Fruit fly (Drosophila melanogaster) whole organism, prepupa: ENCODE results near the gene prd1.

Source experiments
- Blimp-1 ChIP-seq: fragments of 200-800 bp; sonication (Bioruptor generic); optimal IDR thresholded peaks from 3 replicates; lab custom pipeline; 2017; ENCODE audit warnings: missing biosample characterization, missing genetic modification characterization, mild to moderate bottlenecking, moderate library complexity, missing genetic modification reagents
- CG10631 ChIP-seq: fragments of 200-800 bp; sonication (Bioruptor generic); optimal IDR thresholded peaks from 2 replicates; lab custom pipeline; 2016; ENCODE audit warnings: missing biosample characterization, missing genetic modification characterization
- CG10669 ChIP-seq: fragments of 200-800 bp; sonication (Bioruptor generic); optimal IDR thresholded peaks from 3 replicates; lab custom pipeline; 2018; ENCODE audit warnings: missing biosample characterization, mild to moderate bottlenecking, missing genetic modification characterization, moderate library complexity
- CG11762 ChIP-seq: fragments of 200-800 bp; sonication (Bioruptor generic); optimal IDR thresholded peaks from 3 replicates; lab custom pipeline; 2016; ENCODE audit warnings: missing biosample characterization, missing genetic modification characterization; ENCODE audit not compliant: insufficient read depth
- CG11902 ChIP-seq: fragments of 200-800 bp; sonication (Bioruptor generic); optimal IDR thresholded peaks from 3 replicates; lab custom pipeline; 2016; ENCODE audit warnings: missing biosample characterization, missing genetic modification characterization
- CG15336 ChIP-seq: fragments of 200-800 bp; sonication (Bioruptor generic); IDR thresholded peaks from 2 replicates; pipeline ENCODE4 v1.3.6; 2022; ENCODE audit warnings: missing biosample characterization, missing genetic modification characterization
- CG3032 ChIP-seq: fragments of 200-800 bp; optimal IDR thresholded peaks from 2 replicates; lab custom pipeline; 2019; ENCODE audit warnings: missing biosample characterization, mild to moderate bottlenecking, missing genetic modification characterization, moderate library complexity
- CG31627 ChIP-seq: fragments of 200-800 bp; sonication (Bioruptor generic); optimal IDR thresholded peaks from 3 replicates; lab custom pipeline; 2016; ENCODE audit warnings: missing biosample characterization, missing genetic modification characterization
- CG32006 ChIP-seq: fragments of 200-800 bp; sonication (Bioruptor generic); optimal IDR thresholded peaks from 3 replicates; lab custom pipeline; 2017; ENCODE audit warnings: missing biosample characterization, mild to moderate bottlenecking, missing genetic modification characterization
- CG34406 ChIP-seq: fragments of 200-800 bp; sonication (Bioruptor generic); optimal IDR thresholded peaks from 3 replicates; lab custom pipeline; 2016; ENCODE audit warnings: missing biosample characterization, missing genetic modification characterization
- CG3919 ChIP-seq: fragments of 200-800 bp; sonication (Bioruptor generic); optimal IDR thresholded peaks from 3 replicates; lab custom pipeline; 2016; ENCODE audit warnings: missing biosample characterization, missing genetic modification characterization
- CG4318 ChIP-seq: fragments of 200-800 bp; sonication (Bioruptor generic); optimal IDR thresholded peaks from 3 replicates; lab custom pipeline; 2017; ENCODE audit warnings: missing biosample characterization, mild to moderate bottlenecking, missing genetic modification characterization
- CG6163 ChIP-seq: fragments of 200-800 bp; sonication (Bioruptor generic); IDR thresholded peaks from 3 replicates; pipeline ENCODE4 v1.3.6; 2022; ENCODE audit warnings: missing biosample characterization, missing genetic modification characterization
- CG6276 ChIP-seq: fragments of 200-800 bp; sonication (Bioruptor generic); optimal IDR thresholded peaks from 2 replicates; lab custom pipeline; 2017; ENCODE audit warnings: missing biosample characterization, mild to moderate bottlenecking, missing genetic modification characterization
- CG6792 ChIP-seq: fragments of 200-800 bp; sonication (Bioruptor generic); optimal IDR thresholded peaks from 3 replicates; lab custom pipeline; 2016; ENCODE audit warnings: missing biosample characterization, missing genetic modification characterization
- CG6808 ChIP-seq: fragments of 200-800 bp; sonication (Bioruptor generic); optimal IDR thresholded peaks from 3 replicates; lab custom pipeline; 2017; ENCODE audit warnings: missing biosample characterization, missing genetic modification characterization, mild to moderate bottlenecking, moderate library complexity, missing genetic modification reagents
- CG6854 ChIP-seq: fragments of 200-800 bp; sonication (Bioruptor generic); optimal IDR thresholded peaks from 2 replicates; lab custom pipeline; 2017; ENCODE audit warnings: missing biosample characterization, mild to moderate bottlenecking, missing genetic modification characterization
- CG7368 ChIP-seq: fragments of 200-800 bp; sonication (Bioruptor generic); optimal IDR thresholded peaks from 3 replicates; lab custom pipeline; 2016; ENCODE audit warnings: missing biosample characterization, missing genetic modification characterization
- CG8119 ChIP-seq: fragments of 200-800 bp; sonication (Bioruptor generic); IDR thresholded peaks from 3 replicates; pipeline ENCODE4 v1.3.6; 2022; ENCODE audit warnings: missing biosample characterization, missing genetic modification characterization
- CG8319 ChIP-seq: fragments of 200-800 bp; sonication (Bioruptor generic); optimal IDR thresholded peaks from 3 replicates; lab custom pipeline; 2016; ENCODE audit warnings: missing biosample characterization, missing genetic modification characterization
- CG9139 ChIP-seq: fragments of 200-800 bp; sonication (Bioruptor generic); optimal IDR thresholded peaks from 3 replicates; lab custom pipeline; 2017; ENCODE audit warnings: missing biosample characterization, mild to moderate bottlenecking, missing genetic modification characterization
- Eip75B ChIP-seq: fragments of 200-800 bp; sonication (Bioruptor generic); optimal IDR thresholded peaks from 3 replicates; lab custom pipeline; 2016; ENCODE audit warnings: missing biosample characterization, missing genetic modification characterization
- Eip78C ChIP-seq: fragments of 200-800 bp; sonication (Bioruptor generic); peaks from one replicate; lab custom pipeline; 2016; ENCODE audit warnings: missing biosample characterization, missing genetic modification characterization
- Ets21C ChIP-seq: fragments of 200-800 bp; sonication (Bioruptor generic); optimal IDR thresholded peaks from 3 replicates; lab custom pipeline; 2016; ENCODE audit warnings: missing biosample characterization, missing genetic modification characterization
- Ets96B ChIP-seq: fragments of 200-800 bp; optimal IDR thresholded peaks from 2 replicates; lab custom pipeline; 2019; ENCODE audit warnings: missing biosample characterization, mild to moderate bottlenecking, missing genetic modification characterization, moderate library complexity
- Gug ChIP-seq: fragments of 200-800 bp; sonication (Bioruptor generic); IDR thresholded peaks from 2 replicates; pipeline ENCODE4 v1.3.6; 2022; ENCODE audit warnings: missing biosample characterization, missing genetic modification characterization
- Hr39 ChIP-seq: fragments of 200-800 bp; sonication (Bioruptor generic); optimal IDR thresholded peaks from 2 replicates; lab custom pipeline; 2016; ENCODE audit warnings: missing biosample characterization, missing genetic modification characterization
- Hr4 ChIP-seq: fragments of 200-800 bp; sonication (Bioruptor generic); optimal IDR thresholded peaks from 3 replicates; lab custom pipeline; 2016; ENCODE audit warnings: missing biosample characterization, missing genetic modification characterization
- Lpt ChIP-seq: fragments of 200-800 bp; sonication (Bioruptor generic); optimal IDR thresholded peaks from 3 replicates; lab custom pipeline; 2016; ENCODE audit warnings: missing biosample characterization, missing genetic modification characterization
- Met ChIP-seq: fragments of 200-800 bp; sonication (Bioruptor generic); optimal IDR thresholded peaks from 3 replicates; lab custom pipeline; 2016; ENCODE audit warnings: missing biosample characterization, missing genetic modification characterization
- Smox ChIP-seq: fragments of 200-800 bp; sonication (Bioruptor generic); optimal IDR thresholded peaks from 3 replicates; lab custom pipeline; 2016; ENCODE audit warnings: missing biosample characterization, missing genetic modification characterization
- Sox102F ChIP-seq: fragments of 200-800 bp; sonication (Bioruptor generic); optimal IDR thresholded peaks from 2 replicates; lab custom pipeline; 2016; ENCODE audit warnings: missing biosample characterization, mild to moderate bottlenecking, missing genetic modification characterization
- Sox15 ChIP-seq: fragments of 200-800 bp; sonication (Bioruptor generic); optimal IDR thresholded peaks from 3 replicates; lab custom pipeline; 2016; ENCODE audit warnings: missing biosample characterization, missing genetic modification characterization
- achi ChIP-seq: fragments of 200-800 bp; sonication (Bioruptor generic); optimal IDR thresholded peaks from 3 replicates; lab custom pipeline; 2016; ENCODE audit warnings: missing biosample characterization, missing genetic modification characterization
- dac ChIP-seq: fragments of 200-800 bp; sonication (Bioruptor generic); optimal IDR thresholded peaks from 2 replicates; lab custom pipeline; 2017; ENCODE audit warnings: missing biosample characterization, mild to moderate bottlenecking, missing genetic modification characterization
- dsx ChIP-seq: fragments of 200-800 bp; optimal IDR thresholded peaks from 3 replicates; lab custom pipeline; 2019; ENCODE audit warnings: missing biosample characterization, mild to moderate bottlenecking, missing genetic modification characterization, moderate library complexity; ENCODE audit not compliant: poor library complexity, severe bottlenecking
- eg ChIP-seq: fragments of 200-800 bp; sonication (Bioruptor generic); IDR thresholded peaks from 3 replicates; pipeline ENCODE4 v1.3.6; 2022; ENCODE audit warnings: missing biosample characterization, missing genetic modification characterization
- fd85E ChIP-seq: fragments of 200-800 bp; sonication (Bioruptor generic); optimal IDR thresholded peaks from 3 replicates; lab custom pipeline; 2016; ENCODE audit warnings: missing biosample characterization, missing genetic modification characterization
- lz ChIP-seq: fragments of 200-800 bp; sonication (Bioruptor generic); optimal IDR thresholded peaks from 3 replicates; lab custom pipeline; 2016; ENCODE audit warnings: missing biosample characterization, missing genetic modification characterization
- net ChIP-seq: fragments of 200-800 bp; sonication (Bioruptor generic); optimal IDR thresholded peaks from 3 replicates; lab custom pipeline; 2016; ENCODE audit warnings: missing biosample characterization, missing genetic modification characterization
- salr ChIP-seq, 2 experiments: fragments of 200-800 bp; sonication (Bioruptor generic); optimal IDR thresholded peaks; 3 replicates each; lab custom pipeline; 2016 to 2018; ENCODE audit warnings: missing biosample characterization in 2 of 2, missing genetic modification characterization in 2 of 2, mild to moderate bottlenecking in 1 of 2
- svp ChIP-seq: fragments of 200-800 bp; sonication (Bioruptor generic); peaks from one replicate; lab custom pipeline; 2016; ENCODE audit warnings: missing biosample characterization, missing genetic modification characterization
- vri ChIP-seq: fragments of 200-800 bp; sonication (Bioruptor generic); optimal IDR thresholded peaks from 3 replicates; lab custom pipeline; 2016; ENCODE audit warnings: missing biosample characterization, mild to moderate bottlenecking, missing genetic modification characterization

The prd1 gene

DNA sequence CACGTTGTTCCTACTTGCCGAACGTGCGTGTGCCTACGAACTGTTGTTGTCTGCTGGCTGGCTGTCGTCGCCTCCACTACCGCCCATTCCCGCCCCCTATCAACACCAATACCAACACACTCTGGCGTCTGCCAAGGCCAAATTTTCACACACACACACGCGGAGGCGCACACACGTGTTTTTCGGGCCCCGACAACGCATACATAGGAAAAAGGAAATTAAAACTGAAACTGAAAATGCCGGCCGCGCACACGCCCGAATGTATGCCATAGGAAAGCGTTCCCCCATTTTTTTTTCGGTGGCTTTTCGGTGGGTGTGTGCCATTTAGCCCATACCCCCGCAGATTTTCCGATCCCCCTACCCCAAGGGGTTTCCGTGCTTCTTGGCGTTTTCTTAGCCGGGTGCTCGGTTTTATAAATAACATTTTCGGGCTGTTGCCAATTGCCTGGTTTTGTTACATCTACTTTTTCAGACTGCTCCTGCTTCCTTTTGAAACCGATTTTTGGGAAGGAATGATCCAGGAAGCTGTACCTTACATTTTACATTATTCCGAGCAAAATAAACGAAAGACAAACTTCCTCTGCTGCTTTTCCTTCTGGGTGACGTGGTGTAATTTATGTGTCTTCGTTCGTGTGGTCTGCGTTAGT lies 14.5 kb downstream of the prd1 start:
- TF ChIP-seq Ets96B (no peak), salr (GFP tag; optimal IDR thresholded peaks at IDR 0.05; lab: Kevin White, UChicago) (no peak)

DNA sequence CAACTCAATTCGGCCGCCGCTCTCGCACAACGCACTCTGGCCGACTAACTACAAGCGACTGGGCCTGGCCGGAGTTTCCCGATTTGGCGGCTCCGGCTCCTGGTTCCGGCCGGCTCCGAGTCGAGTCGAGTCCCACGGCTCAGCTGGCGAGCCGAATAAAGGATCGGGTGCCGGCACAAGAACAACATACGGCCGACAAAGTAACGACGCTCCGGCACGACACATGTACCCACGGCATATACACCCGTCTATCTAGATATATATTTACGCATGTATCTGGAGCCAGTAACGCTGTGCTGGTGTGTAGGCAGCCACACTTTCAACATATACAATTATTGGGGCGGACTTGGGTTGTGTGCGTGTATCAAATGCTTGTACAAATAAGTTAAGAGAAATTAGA lies 15.3 kb downstream of the prd1 start:
- peak; percentile 31 for TF ChIP-seq Eip78C (GFP tag; lab: Kevin White, UChicago)
- TF ChIP-seq Sox15 (GFP tag; lab: Kevin White, UChicago), result no peak
- TF ChIP-seq CG11762, result no peak
- TF ChIP-seq Hr39, result no peak
- TF ChIP-seq CG4318, result no peak

DNA sequence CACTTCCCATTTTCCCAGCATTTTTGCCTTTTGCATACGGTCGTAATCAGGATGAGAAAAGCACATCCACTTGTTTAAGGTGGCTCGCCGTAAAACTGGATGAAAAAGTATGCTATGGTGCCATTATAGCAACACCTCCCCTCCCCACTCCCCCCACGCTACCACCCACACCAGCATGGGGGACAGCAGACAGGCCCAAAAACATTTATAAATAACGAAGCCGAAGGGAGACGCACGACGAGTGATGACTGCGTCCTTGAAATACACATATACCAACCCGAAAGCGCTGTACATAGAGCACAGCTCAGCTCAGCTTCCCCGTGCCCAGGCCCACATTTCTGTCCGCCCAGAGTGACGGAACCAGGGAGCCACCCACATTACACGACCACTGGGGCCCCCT lies 16.1 kb downstream of the prd1 start:
- no peak for TF ChIP-seq CG32006 (GFP tag; lab: Kevin White, UChicago)
- no peak for TF ChIP-seq CG6808
- TF ChIP-seq CG6163 (GFP tag; lab: Robert Waterston, UW), result no peak
- no peak for TF ChIP-seq Hr4 (GFP tag; lab: Kevin White, UChicago)
- TF ChIP-seq Eip75B (GFP tag; lab: Kevin White, UChicago), result no peak
- TF ChIP-seq Ets21C (GFP tag; lab: Kevin White, UChicago), result no peak
- TF ChIP-seq net (GFP tag; lab: Kevin White, UChicago), result no peak
- TF ChIP-seq Sox102F, result no peak
- no peak for TF ChIP-seq CG9139
- no peak for TF ChIP-seq CG7368 (GFP tag; lab: Kevin White, UChicago)
- no peak for TF ChIP-seq Sox15 (GFP tag; lab: Kevin White, UChicago)
- TF ChIP-seq CG3032 (tag; lab: Kevin White, UChicago), result no peak
- no peak for TF ChIP-seq Lpt (GFP tag; lab: Kevin White, UChicago)
- TF ChIP-seq CG31627 (GFP tag; lab: Kevin White, UChicago), result no peak
- no peak for TF ChIP-seq achi (GFP tag; lab: Kevin White, UChicago)
- no peak for TF ChIP-seq CG15336 (GFP tag; lab: Robert Waterston, UW)
- no peak for TF ChIP-seq eg (GFP tag; lab: Robert Waterston, UW)
- TF ChIP-seq, all 60 proteins: peak for 0

DNA sequence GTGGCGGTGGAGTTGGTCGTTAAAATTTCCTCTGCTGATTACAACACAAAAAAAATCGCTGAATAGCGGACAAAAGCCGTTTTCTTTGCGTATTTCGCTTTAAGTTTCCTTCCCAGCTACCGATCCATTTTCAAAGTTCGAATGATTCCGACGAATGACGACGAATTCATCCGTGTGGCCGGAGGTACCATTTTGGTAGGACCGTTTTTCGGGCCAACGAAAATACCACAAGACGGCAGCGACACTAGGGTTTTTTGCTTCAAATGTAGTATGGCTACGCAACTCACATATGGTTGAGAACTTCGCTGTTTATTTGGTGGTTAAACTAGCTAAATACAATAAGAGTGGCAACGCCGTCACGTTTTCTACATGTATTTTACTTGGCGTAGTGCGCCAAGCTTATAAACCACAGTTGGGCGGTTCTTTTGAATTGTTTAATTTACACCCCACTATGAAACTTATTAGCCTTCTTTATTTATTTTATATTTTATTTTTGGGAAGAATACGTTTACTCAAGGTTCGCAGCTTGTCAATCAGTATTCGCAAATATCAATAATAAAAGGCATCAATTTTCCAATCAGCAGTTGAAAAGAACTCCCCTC lies 22.4 kb downstream of the prd1 start, which contains the start of gene Lk6:
TSS of gene Lk6 (minus strand) at position 179 of the 602 bp plus-strand sequence.
- TF ChIP-seq CG11762, result no peak
- TF ChIP-seq CG7368 (GFP tag; lab: Kevin White, UChicago), result peak; percentile 47
- peak; percentile 73 for TF ChIP-seq CG9139
- TF ChIP-seq CG32006 (GFP tag; lab: Kevin White, UChicago), result no peak
- TF ChIP-seq fd85E (GFP tag; lab: Kevin White, UChicago), result no peak
- peak; percentile 70 for TF ChIP-seq net (GFP tag; lab: Kevin White, UChicago)
- TF ChIP-seq svp, result no peak
- no peak for TF ChIP-seq CG15336 (GFP tag; lab: Robert Waterston, UW)
- TF ChIP-seq Met, result no peak
- TF ChIP-seq dac (GFP tag; lab: Kevin White, UChicago), result no peak
- no peak for TF ChIP-seq CG8119 (GFP tag; lab: Robert Waterston, UW)
- no peak for TF ChIP-seq CG6163 (GFP tag; lab: Robert Waterston, UW)
- TF ChIP-seq Gug (GFP tag; lab: Robert Waterston, UW), result no peak
- TF ChIP-seq CG11902 (GFP tag; lab: Kevin White, UChicago), result no peak
- no peak for TF ChIP-seq Sox15 (GFP tag; lab: Kevin White, UChicago)
- TF ChIP-seq CG10631, result no peak
- TF ChIP-seq Smox, result no peak
- TF ChIP-seq CG3919 (GFP tag; lab: Kevin White, UChicago), result peak; percentile 54
- TF ChIP-seq CG6792 (GFP tag; lab: Kevin White, UChicago), result no peak
- no peak for TF ChIP-seq CG10669 (GFP tag; lab: Kevin White, UChicago)
- TF ChIP-seq Lpt (GFP tag; lab: Kevin White, UChicago), result no peak
- no peak for TF ChIP-seq Hr4 (GFP tag; lab: Kevin White, UChicago)
- no peak for TF ChIP-seq CG34406 (GFP tag; lab: Kevin White, UChicago)
- TF ChIP-seq CG6854 (GFP tag; lab: Kevin White, UChicago), result peak; percentile 90
- peak; percentile 61 for TF ChIP-seq Sox102F
- peak; percentile 24 for TF ChIP-seq Blimp-1
- TF ChIP-seq CG6276 (GFP tag; lab: Kevin White, UChicago), result no peak
- no peak for TF ChIP-seq CG8319 (GFP tag; lab: Kevin White, UChicago)
- no peak for TF ChIP-seq achi (GFP tag; lab: Kevin White, UChicago)
- TF ChIP-seq vri (GFP tag; lab: Kevin White, UChicago), result peak; percentile 80
- TF ChIP-seq lz (GFP tag; lab: Kevin White, UChicago), result peak; percentile 8
- no peak for TF ChIP-seq Hr39
- TF ChIP-seq CG4318, result no peak
- no peak for TF ChIP-seq Ets21C (GFP tag; lab: Kevin White, UChicago)
- TF ChIP-seq dsx (GFP tag; lab: Kevin White, UChicago), result peak; percentile 32
